Fruit fly (Drosophila melanogaster) S2 (cell line): ENCODE measurements around the gene ort.

ENCODE experiments used
- CG8478 ChIP-seq: fragments of >200 bp; optimal IDR thresholded peaks from 2 replicates; lab custom pipeline; 2018
- CTCF ChIP-seq, 2 experiments: fragments of >200 bp; optimal IDR thresholded peaks; 2 replicates each; lab custom pipeline; 2018

dm6 chr3R:19644901-19645204, 14.7 kb upstream of the ort start, which contains the start of gene Nup58:
- TF ChIP-seq CG8478 (no peak), CTCF (optimal IDR thresholded peaks at IDR 0.05; lab: Kevin White, UChicago) (no peak)
